Fruit fly (Drosophila melanogaster) whole organism, embryonic: ENCODE data around the gene CG6000.

Experiments
- ATbp ChIP-seq: fragments of 200-800 bp; sonication (Bioruptor generic); optimal IDR thresholded peaks from 2 replicates; lab custom pipeline; 2017; ENCODE audit warnings: missing biosample characterization, mild to moderate bottlenecking, missing genetic modification characterization, missing genetic modification reagents
- B-H2 ChIP-seq: fragments of 200-800 bp; sonication (Bioruptor generic); optimal IDR thresholded peaks from 2 replicates; lab custom pipeline; 2018; ENCODE audit warnings: missing biosample characterization, mild to moderate bottlenecking, missing genetic modification characterization
- BEAF-32 ChIP-seq: fragments of 200-800 bp; sonication (Bioruptor generic); optimal IDR thresholded peaks from 3 replicates; lab custom pipeline; 2017; ENCODE audit warnings: missing biosample characterization, missing genetic modification characterization, mild to moderate bottlenecking, moderate library complexity, missing genetic modification reagents
- CG10274 ChIP-seq: fragments of 200-800 bp; sonication (Bioruptor generic); optimal IDR thresholded peaks from 3 replicates; lab custom pipeline; 2017; ENCODE audit warnings: missing biosample characterization, mild to moderate bottlenecking, missing genetic modification characterization
- CG11398 ChIP-seq: fragments of 200-800 bp; sonication (Bioruptor generic); optimal IDR thresholded peaks from 2 replicates; lab custom pipeline; 2016; ENCODE audit warnings: missing biosample characterization, missing genetic modification characterization
- CG12391 ChIP-seq: fragments of 200-800 bp; sonication (Bioruptor generic); optimal IDR thresholded peaks from 3 replicates; lab custom pipeline; 2018; ENCODE audit warnings: missing biosample characterization, mild to moderate bottlenecking, missing genetic modification characterization, moderate library complexity
- CG13624 ChIP-seq: fragments of 200-800 bp; sonication (Bioruptor generic); optimal IDR thresholded peaks from 2 replicates; lab custom pipeline; 2016; ENCODE audit warnings: missing biosample characterization, missing genetic modification characterization
- CG14860 ChIP-seq: fragments of 200-800 bp; sonication (Bioruptor generic); IDR thresholded peaks from 3 replicates; pipeline ENCODE4 v1.3.6; 2022; ENCODE audit warnings: missing biosample characterization, missing genetic modification characterization; ENCODE audit not compliant: partially characterized antibody
- CG2199 ChIP-seq: fragments of 200-800 bp; sonication (Bioruptor generic); IDR thresholded peaks from 3 replicates; pipeline ENCODE4 v1.3.6; 2022; ENCODE audit warnings: missing biosample characterization, missing genetic modification characterization
- CG2875 ChIP-seq: fragments of 200-800 bp; sonication (Bioruptor generic); optimal IDR thresholded peaks from 2 replicates; lab custom pipeline; 2017; ENCODE audit warnings: missing biosample characterization, mild to moderate bottlenecking, missing genetic modification characterization, missing genetic modification reagents
- CG31365 ChIP-seq: fragments of 200-800 bp; sonication (Bioruptor generic); optimal IDR thresholded peaks from 2 replicates; lab custom pipeline; 2018; ENCODE audit warnings: missing biosample characterization, mild to moderate bottlenecking, missing genetic modification characterization
- CG31441 ChIP-seq: fragments of 200-800 bp; sonication (Bioruptor generic); IDR thresholded peaks from 2 replicates; pipeline ENCODE4 v1.3.6; 2022; ENCODE audit warnings: missing biosample characterization, missing genetic modification characterization
- CG3995 ChIP-seq: fragments of 200-800 bp; sonication (Bioruptor generic); optimal IDR thresholded peaks from 3 replicates; lab custom pipeline; 2016; ENCODE audit warnings: missing biosample characterization, missing genetic modification characterization
- CG4282 ChIP-seq: fragments of 200-800 bp; sonication (Bioruptor generic); optimal IDR thresholded peaks from 2 replicates; lab custom pipeline; 2016; ENCODE audit warnings: missing biosample characterization, missing genetic modification characterization
- CG4328 ChIP-seq: fragments of 200-800 bp; sonication (Bioruptor generic); optimal IDR thresholded peaks from 3 replicates; lab custom pipeline; 2017; ENCODE audit warnings: missing biosample characterization, missing genetic modification reagents, missing genetic modification characterization
- CG7271 ChIP-seq: fragments of 200-800 bp; sonication (Bioruptor generic); optimal IDR thresholded peaks from 2 replicates; lab custom pipeline; 2018; ENCODE audit warnings: missing biosample characterization, mild to moderate bottlenecking, missing genetic modification characterization, moderate library complexity
- CG8388 ChIP-seq: fragments of 200-800 bp; sonication (Bioruptor generic); optimal IDR thresholded peaks from 2 replicates; lab custom pipeline; 2019; ENCODE audit warnings: missing biosample characterization, mild to moderate bottlenecking, missing genetic modification characterization, moderate library complexity
- CG9215 ChIP-seq: fragments of 200-800 bp; sonication (Bioruptor generic); IDR thresholded peaks from 2 replicates; pipeline ENCODE4 v1.3.6; 2022; ENCODE audit warnings: missing biosample characterization, missing genetic modification characterization
- CoRest ChIP-seq: fragments of 200-800 bp; sonication (Bioruptor generic); optimal IDR thresholded peaks from 3 replicates; lab custom pipeline; 2018; ENCODE audit warnings: missing biosample characterization, mild to moderate bottlenecking, missing genetic modification characterization, moderate library complexity
- Dip2 ChIP-seq: fragments of 200-800 bp; sonication (Bioruptor generic); IDR thresholded peaks from 2 replicates; pipeline ENCODE4 v1.3.6; 2022; ENCODE audit warnings: missing biosample characterization, missing genetic modification characterization
- Doc3 ChIP-seq: fragments of 200-800 bp; sonication (Bioruptor generic); IDR thresholded peaks from 3 replicates; pipeline ENCODE4 v1.3.6; 2022; ENCODE audit warnings: missing biosample characterization, missing genetic modification characterization; ENCODE audit not compliant: partially characterized antibody
- Fer3 ChIP-seq: fragments of 200-800 bp; sonication (Bioruptor generic); optimal IDR thresholded peaks from 2 replicates; lab custom pipeline; 2018; ENCODE audit warnings: missing biosample characterization, mild to moderate bottlenecking, missing genetic modification characterization, moderate library complexity
- HLH54F ChIP-seq: fragments of 200-800 bp; sonication (Bioruptor generic); optimal IDR thresholded peaks from 3 replicates; lab custom pipeline; 2016; ENCODE audit warnings: missing biosample characterization, missing genetic modification characterization
- Hand ChIP-seq: fragments of 200-800 bp; sonication (Bioruptor generic); optimal IDR thresholded peaks from 2 replicates; lab custom pipeline; 2017; ENCODE audit warnings: mild to moderate bottlenecking, missing biosample characterization, missing genetic modification reagents, missing genetic modification characterization
- Hmx ChIP-seq: fragments of 200-800 bp; sonication (Bioruptor generic); optimal IDR thresholded peaks from 2 replicates; lab custom pipeline; 2016; ENCODE audit warnings: missing biosample characterization, missing genetic modification characterization
- Hr3 ChIP-seq: fragments of 200-800 bp; sonication (Bioruptor generic); optimal IDR thresholded peaks from 3 replicates; lab custom pipeline; 2016; ENCODE audit warnings: missing biosample characterization, missing genetic modification characterization
- Kr ChIP-seq: fragments of 200-800 bp; sonication (Bioruptor generic); optimal IDR thresholded peaks from 2 replicates; lab custom pipeline; 2017; ENCODE audit warnings: missing biosample characterization, mild to moderate bottlenecking, missing genetic modification characterization
- MBD-R2 ChIP-seq: fragments of 200-800 bp; sonication (Bioruptor generic); IDR thresholded peaks from 2 replicates; pipeline ENCODE4 v1.3.6; 2022; ENCODE audit warnings: missing biosample characterization, missing genetic modification characterization
- Six4 ChIP-seq: fragments of 200-800 bp; sonication (Bioruptor generic); optimal IDR thresholded peaks from 2 replicates; lab custom pipeline; 2016; ENCODE audit warnings: missing biosample characterization, missing genetic modification characterization
- cato ChIP-seq: fragments of 200-800 bp; sonication (Bioruptor generic); optimal IDR thresholded peaks from 2 replicates; lab custom pipeline; 2016; ENCODE audit warnings: missing biosample characterization, missing genetic modification characterization, borderline replicate concordance
- chif ChIP-seq, 2 experiments: fragments of 200-800 bp; sonication (Bioruptor generic); optimal IDR thresholded peaks; 3 replicates each; lab custom pipeline; 2016; ENCODE audit warnings: missing biosample characterization in 2 of 2, missing genetic modification characterization in 2 of 2
- chm ChIP-seq: fragments of 200-800 bp; sonication (Bioruptor generic); IDR thresholded peaks from 2 replicates; pipeline ENCODE4 v1.3.6; 2022; ENCODE audit warnings: missing biosample characterization, missing genetic modification characterization
- dmrt11E ChIP-seq: fragments of 200-800 bp; sonication (Bioruptor generic); optimal IDR thresholded peaks from 3 replicates; lab custom pipeline; 2018; ENCODE audit warnings: missing biosample characterization, mild to moderate bottlenecking, missing genetic modification characterization, moderate library complexity
- gce ChIP-seq: fragments of 200-800 bp; sonication (Bioruptor generic); IDR thresholded peaks from 3 replicates; pipeline ENCODE4 v1.3.6; 2022; ENCODE audit warnings: missing biosample characterization, missing genetic modification characterization
- gcm ChIP-seq: fragments of 200-800 bp; sonication (Bioruptor generic); optimal IDR thresholded peaks from 2 replicates; lab custom pipeline; 2019; ENCODE audit warnings: missing biosample characterization, mild to moderate bottlenecking, missing genetic modification characterization, moderate library complexity
- gcm2 ChIP-seq: fragments of 200-800 bp; sonication (Bioruptor generic); optimal IDR thresholded peaks from 2 replicates; lab custom pipeline; 2016; ENCODE audit warnings: missing biosample characterization, missing genetic modification characterization
- grau ChIP-seq: fragments of 200-800 bp; optimal IDR thresholded peaks from 3 replicates; lab custom pipeline; 2019; ENCODE audit warnings: missing biosample characterization, mild to moderate bottlenecking, missing genetic modification characterization, moderate library complexity
- grn ChIP-seq: fragments of 200-800 bp; sonication (Bioruptor generic); optimal IDR thresholded peaks from 3 replicates; lab custom pipeline; 2017; ENCODE audit warnings: missing biosample characterization, missing genetic modification characterization
- hbn ChIP-seq: fragments of 200-800 bp; sonication (Bioruptor generic); IDR thresholded peaks from 2 replicates; pipeline ENCODE4 v1.3.6; 2022; ENCODE audit warnings: missing biosample characterization, missing genetic modification characterization; ENCODE audit not compliant: partially characterized antibody
- onecut ChIP-seq: fragments of 200-800 bp; sonication (Bioruptor generic); IDR thresholded peaks from 2 replicates; pipeline ENCODE4 v1.3.6; 2022; ENCODE audit warnings: missing biosample characterization, missing genetic modification characterization
- org-1 ChIP-seq: fragments of 200-800 bp; sonication (Bioruptor generic); optimal IDR thresholded peaks from 2 replicates; lab custom pipeline; 2017; ENCODE audit warnings: missing biosample characterization, missing genetic modification characterization
- p53 ChIP-seq: fragments of 200-800 bp; sonication (Bioruptor generic); optimal IDR thresholded peaks from 2 replicates; lab custom pipeline; 2016; ENCODE audit warnings: missing biosample characterization, missing genetic modification characterization
- ranshi ChIP-seq: fragments of 200-800 bp; sonication (Bioruptor generic); IDR thresholded peaks from 2 replicates; pipeline ENCODE4 v1.3.6; 2022; ENCODE audit warnings: missing biosample characterization, missing genetic modification characterization
- rib ChIP-seq: fragments of 200-800 bp; sonication (Bioruptor generic); IDR thresholded peaks from 2 replicates; pipeline ENCODE4 v1.3.6; 2022; ENCODE audit warnings: missing biosample characterization, missing genetic modification characterization
- salm ChIP-seq: fragments of 200-800 bp; sonication (Bioruptor generic); optimal IDR thresholded peaks from 2 replicates; lab custom pipeline; 2018; ENCODE audit warnings: missing biosample characterization, mild to moderate bottlenecking, missing genetic modification characterization
- sima ChIP-seq: fragments of 200-800 bp; sonication (Bioruptor generic); optimal IDR thresholded peaks from 2 replicates; lab custom pipeline; 2016; ENCODE audit warnings: missing biosample characterization, missing genetic modification characterization
- stc ChIP-seq: fragments of 200-800 bp; sonication (Bioruptor generic); IDR thresholded peaks from 2 replicates; pipeline ENCODE4 v1.3.6; 2022; ENCODE audit warnings: missing biosample characterization, missing genetic modification characterization
- trem ChIP-seq: fragments of 200-800 bp; optimal IDR thresholded peaks from 3 replicates; lab custom pipeline; 2019; ENCODE audit warnings: missing biosample characterization, mild to moderate bottlenecking, missing genetic modification characterization, moderate library complexity
- yki ChIP-seq: fragments of >200 bp; optimal IDR thresholded peaks from 3 replicates; lab custom pipeline; 2018
- zen ChIP-seq: fragments of 200-800 bp; sonication (Bioruptor generic); optimal IDR thresholded peaks from 3 replicates; lab custom pipeline; 2018; ENCODE audit warnings: missing biosample characterization, mild to moderate bottlenecking, missing genetic modification characterization, moderate library complexity

The CG6000 gene

DNA sequence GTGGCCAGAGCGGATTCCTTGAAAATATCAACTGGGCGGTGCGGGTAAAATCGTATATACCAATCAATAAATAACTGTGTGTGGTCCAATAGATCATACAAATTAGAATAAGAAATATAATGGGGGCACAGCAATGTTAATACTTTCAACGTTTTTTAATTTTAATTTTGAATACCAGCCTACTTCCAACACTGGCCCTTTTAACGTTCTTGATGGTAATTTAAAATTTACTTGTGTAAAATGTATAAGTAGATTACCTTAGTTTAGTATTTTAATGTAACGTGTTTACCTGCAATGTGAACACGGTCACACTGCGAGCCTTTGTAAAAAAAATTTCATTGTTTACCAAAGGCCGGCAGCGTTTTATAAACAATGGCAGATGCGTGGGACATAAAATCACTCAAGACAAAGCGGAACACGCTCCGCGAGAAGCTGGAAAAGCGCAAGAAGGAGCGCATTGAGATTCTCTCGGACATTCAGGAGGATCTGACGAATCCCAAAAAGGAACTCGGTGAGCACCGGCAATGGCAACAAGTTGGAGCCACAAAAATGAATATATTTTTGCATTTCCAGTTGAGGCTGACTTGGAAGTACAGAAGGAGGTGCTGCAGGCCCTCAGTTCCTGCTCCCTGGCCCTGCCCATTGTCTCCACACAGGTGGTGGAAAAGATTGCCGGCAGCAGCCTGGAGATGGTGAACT is 22.2 kb upstream of the CG6000 start, which contains the start of the genes KrT95D and Mettl3 (continued):
- TF ChIP-seq MBD-R2 (GFP tag; lab: Robert Waterston, UW) (peak; percentile 50; the same call in 1 of the 2 replicates), sima (GFP tag; lab: Kevin White, UChicago) (no peak), CG4282 (GFP tag; lab: Kevin White, UChicago) (no peak), CG10274 (GFP tag; lab: Kevin White, UChicago) (no peak), trem (peak; percentile 73), yki (no peak), CG12391 (tag; lab: Kevin White, UChicago) (peak; percentile 50), CG8388 (GFP tag; lab: Kevin White, UChicago) (no peak), CG4328 (GFP tag; lab: Kevin White, UChicago) (no peak), cato (GFP tag; lab: Kevin White, UChicago) (no peak), CG2199 (0 out of 3 replicates have a peak, but pooled peaks have one; percentile 21), Six4 (GFP tag; lab: Kevin White, UChicago) (no peak), CG7271 (tag; lab: Kevin White, UChicago) (no peak), CG31441 (GFP tag; lab: Robert Waterston, UW) (no peak), chm (GFP tag; lab: Robert Waterston, UW) (no peak), CG11398 (GFP tag; lab: Kevin White, UChicago) (no peak), Dip2 (no peak), gcm2 (GFP tag; lab: Kevin White, UChicago) (no peak), CG3995 (GFP tag; lab: Kevin White, UChicago) (no peak), grau (tag; lab: Kevin White, UChicago) (peak; percentile 16), p53 (GFP tag; lab: Kevin White, UChicago) (no peak), hbn (GFP tag; lab: Robert Waterston, UW) (no peak), gcm (GFP tag; lab: Kevin White, UChicago) (no peak), Hr3 (GFP tag; lab: Kevin White, UChicago) (no peak), CG9215 (GFP tag; lab: Robert Waterston, UW) (no peak), rib (no peak), org-1 (no peak), CG2875 (GFP tag; lab: Kevin White, UChicago) (no peak), zen (tag; lab: Kevin White, UChicago) (peak; percentile 0), Hand (GFP tag; lab: Kevin White, UChicago) (no peak), dmrt11E (tag; lab: Kevin White, UChicago) (no peak), CoRest (tag; lab: Kevin White, UChicago) (peak; percentile 41), Kr (GFP tag; lab: Kevin White, UChicago) (no peak), CG14860 (0 out of 3 replicates have a peak, but pooled peaks have one; percentile 35), ATbp (GFP tag; lab: Kevin White, UChicago) (no peak), HLH54F (GFP tag; lab: Kevin White, UChicago) (no peak), Fer3 (tag; lab: Kevin White, UChicago) (no peak), Doc3 (GFP tag; lab: Robert Waterston, UW) (no peak), salm (tag; lab: Kevin White, UChicago) (no peak), gce (GFP tag; lab: Robert Waterston, UW) (no peak), chif (GFP tag; optimal IDR thresholded peaks at IDR 0.05; lab: Kevin White, UChicago) (no peak), CG13624 (GFP tag; lab: Kevin White, UChicago) (no peak), BEAF-32 (GFP tag; lab: Kevin White, UChicago) (peak; percentile 56), stc (GFP tag; lab: Robert Waterston, UW) (no peak), onecut (GFP tag; lab: Robert Waterston, UW) (peak; percentile 21; the same call in 1 of the 2 replicates), B-H2 (no peak), Hmx (no peak), ranshi (GFP tag; lab: Robert Waterston, UW) (no peak), grn (GFP tag; lab: Kevin White, UChicago) (no peak), CG31365 (no peak)
